Fruit fly (Drosophila melanogaster): ENCODE data around the gene Tsp39D.

- no peak for TF ChIP-seq CG7045 (GFP tag; optimal IDR thresholded peaks at IDR 0.05)
- TF ChIP-seq ovo (GFP tag; optimal IDR thresholded peaks at IDR 0.05) = no peak
- TF ChIP-seq CG12768 (GFP tag; optimal IDR thresholded peaks at IDR 0.05) = no peak
- no peak for TF ChIP-seq tj (GFP tag; optimal IDR thresholded peaks at IDR 0.05)
- TF ChIP-seq pad (GFP tag; optimal IDR thresholded peaks at IDR 0.05) = no peak
- no peak for TF ChIP-seq toe (GFP tag; optimal IDR thresholded peaks at IDR 0.05)
- TF ChIP-seq Mnt (GFP tag; optimal IDR thresholded peaks at IDR 0.05) = no peak
- TF ChIP-seq Hr96 (GFP tag; optimal IDR thresholded peaks at IDR 0.05) = no peak
- TF ChIP-seq CG5204 (GFP tag; optimal IDR thresholded peaks at IDR 0.05) = no peak
- peak; percentile 76 for TF ChIP-seq kay (GFP tag; ENCODE audit: borderline replicate concordance)
- TF ChIP-seq CG14711 (tag; optimal IDR thresholded peaks at IDR 0.05) = no peak
- no peak for TF ChIP-seq bab1 (GFP tag; optimal IDR thresholded peaks at IDR 0.05)
Observed at dm6 chr2L:21302064-21302463, 42.3 kb upstream of the Tsp39D start.

Data from whole organism, adult.